Worm (Caenorhabditis elegans): ENCODE data around the gene zig-4.

DNA sequence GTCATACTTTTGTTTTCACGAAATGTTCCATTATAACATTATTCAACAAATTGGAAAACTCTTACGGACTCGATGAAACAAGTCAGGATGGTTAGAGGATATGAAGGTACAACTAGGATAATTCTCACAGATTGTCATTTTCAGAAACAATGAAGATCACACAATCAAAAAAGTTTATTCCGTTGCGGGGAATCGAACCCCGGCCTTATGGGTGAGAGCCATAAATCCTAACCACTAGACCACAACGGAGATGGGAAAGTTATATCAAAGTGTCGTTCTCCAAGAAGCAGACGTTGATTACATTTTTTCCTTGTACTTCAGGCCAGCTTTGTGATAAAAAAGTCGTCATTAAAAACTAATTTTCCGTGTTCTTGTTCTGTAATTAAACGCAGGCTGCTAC is 27.1 kb upstream of the zig-4 start:
- no peak for TF ChIP-seq him-1 (tag; optimal IDR thresholded peaks at IDR 0.05)
- peak; percentile 5 for TF ChIP-seq W03F9.2 (tag; optimal IDR thresholded peaks at IDR 0.05)

Data from whole organism, L4/young adult.